Fruit fly (Drosophila melanogaster) S2 (cell line): ENCODE data around the gene Kdm5.

Experiments
- CG8478 ChIP-seq: fragments of >200 bp; optimal IDR thresholded peaks from 2 replicates; lab custom pipeline; 2018
- CTCF ChIP-seq, 2 experiments: fragments of >200 bp; optimal IDR thresholded peaks; 2 replicates each; lab custom pipeline; 2018

dm6 chr2L:5944305-5945282 lies 54.7 kb downstream of the Kdm5 start:
- TF ChIP-seq CG8478 (lab: Kevin White, UChicago) (no peak), CTCF (optimal IDR thresholded peaks at IDR 0.05; lab: Kevin White, UChicago) (no peak)
